Fruit fly (Drosophila melanogaster): ENCODE measurements around the gene Cpr35B.

dm6 chr2L:14447558-14447957, 22.6 kb upstream of the Cpr35B start:
- TF ChIP-seq CG6163 (GFP tag; IDR thresholded peaks at IDR 0.05), result no peak
- no peak for TF ChIP-seq Gug (GFP tag; IDR thresholded peaks at IDR 0.05)
- TF ChIP-seq CG8632 (GFP tag; optimal IDR thresholded peaks at IDR 0.05), result no peak
- no peak for TF ChIP-seq Sox102F (GFP tag; optimal IDR thresholded peaks at IDR 0.05)

Data from whole organism, prepupa.